Fruit fly (Drosophila melanogaster): ENCODE data around the gene CG7133.

The CG7133 gene

DNA sequence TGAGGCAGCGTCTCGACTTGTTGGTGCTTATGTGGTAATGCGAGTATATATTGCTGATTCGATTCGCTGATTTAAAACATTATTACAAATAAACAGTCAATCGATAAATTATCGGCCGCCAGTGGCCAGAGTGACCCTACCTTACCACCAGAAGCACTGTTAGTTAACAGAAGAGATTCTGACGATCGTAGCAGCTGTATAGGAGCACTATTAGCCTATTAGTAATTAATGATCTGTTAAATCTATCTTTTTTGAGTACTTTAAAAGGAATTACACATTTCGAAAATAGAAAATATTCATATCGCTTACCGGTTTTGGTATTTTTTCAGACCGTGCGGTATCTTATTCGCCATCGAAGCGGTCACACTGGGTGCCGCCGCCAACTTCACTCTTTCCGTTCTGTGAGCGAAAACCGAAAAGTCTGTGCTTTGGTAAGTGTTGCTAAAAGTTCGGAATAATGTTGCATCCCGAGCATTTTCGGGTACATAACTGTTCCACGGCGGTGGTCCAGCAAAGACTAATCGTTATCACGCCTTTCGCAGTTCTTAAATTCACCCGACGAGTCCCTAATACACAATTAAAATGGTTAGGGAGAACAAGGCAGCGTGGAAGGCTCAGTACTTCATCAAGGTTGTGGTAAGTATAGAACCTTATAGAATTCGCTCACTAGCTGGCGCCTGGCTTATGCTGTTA, 1.5 kb upstream of the CG7133 start, which contains the start of the genes CG7130 and RpLP0 (continued):
- TF ChIP-seq CG2120 (GFP tag; optimal IDR thresholded peaks at IDR 0.05) (peak; percentile 81), Dbx (GFP tag; IDR thresholded peaks at IDR 0.05) (peak; percentile 92), cg (GFP tag; optimal IDR thresholded peaks at IDR 0.05) (no peak), Xbp1 (GFP tag; optimal IDR thresholded peaks at IDR 0.05) (peak; percentile 89), CG1233 (GFP tag; optimal IDR thresholded peaks at IDR 0.05) (peak; percentile 96), dimm (GFP tag; IDR thresholded peaks at IDR 0.05) (0 out of 2 replicates have a peak, but pooled peaks have one; percentile 23), CG6854 (GFP tag; optimal IDR thresholded peaks at IDR 0.05) (peak; percentile 88), D19B (GFP tag; optimal IDR thresholded peaks at IDR 0.05) (peak; percentile 81), CG7963 (GFP tag; IDR thresholded peaks at IDR 0.05; ENCODE audit: partially characterized antibody) (no peak), Hmr (GFP tag; optimal IDR thresholded peaks at IDR 0.05) (peak; percentile 97), CG10147 (GFP tag; optimal IDR thresholded peaks at IDR 0.05) (peak; percentile 88), corto (GFP tag; optimal IDR thresholded peaks at IDR 0.05) (peak; percentile 4), nerfin-2 (GFP tag; IDR thresholded peaks at IDR 0.05; ENCODE audit: partially characterized antibody) (no peak), Max (GFP tag; optimal IDR thresholded peaks at IDR 0.05) (peak; percentile 90), CG13287 (GFP tag; IDR thresholded peaks at IDR 0.05; ENCODE audit: partially characterized antibody) (peak; percentile 64), CG12071 (GFP tag; optimal IDR thresholded peaks at IDR 0.05) (peak; percentile 95), gro (GFP tag; optimal IDR thresholded peaks at IDR 0.05) (peak; percentile 84), stwl (tag; optimal IDR thresholded peaks at IDR 0.05) (peak; percentile 88), CG15011 (GFP tag; optimal IDR thresholded peaks at IDR 0.05) (peak; percentile 92), CG4360 (GFP tag; IDR thresholded peaks at IDR 0.05) (peak; percentile 41; the same call in 1 of the 2 replicates), CG4820 (GFP tag; optimal IDR thresholded peaks at IDR 0.05) (peak; percentile 71), CG6813 (GFP tag; optimal IDR thresholded peaks at IDR 0.05) (peak; percentile 95), Jarid2 (GFP tag; optimal IDR thresholded peaks at IDR 0.05) (peak; percentile 84), Dek (tag; optimal IDR thresholded peaks at IDR 0.05) (peak; percentile 72), Mad (GFP tag; optimal IDR thresholded peaks at IDR 0.05) (peak; percentile 94), CG10431 (GFP tag; optimal IDR thresholded peaks at IDR 0.05) (peak; percentile 94), ttk (GFP tag; IDR thresholded peaks at IDR 0.05) (peak; percentile 81), D19A (tag; optimal IDR thresholded peaks at IDR 0.05) (peak; percentile 59), Elba2 (GFP tag; optimal IDR thresholded peaks at IDR 0.05) (peak; percentile 70), CG3995 (GFP tag; optimal IDR thresholded peaks at IDR 0.05) (peak; percentile 81), CG4328 (GFP tag; optimal IDR thresholded peaks at IDR 0.05) (peak; percentile 92), hb (GFP tag; IDR thresholded peaks at IDR 0.05; ENCODE audit: partially characterized antibody) (no peak), lmd (GFP tag; IDR thresholded peaks at IDR 0.05) (peak; percentile 70), CG43689 (GFP tag; IDR thresholded peaks at IDR 0.05) (peak; percentile 76), NC2β (GFP tag; optimal IDR thresholded peaks at IDR 0.05) (peak; percentile 100), prd (optimal IDR thresholded peaks at IDR 0.05) (no peak), prd (GFP tag; IDR thresholded peaks at IDR 0.05) (peak; percentile 55; the same call in 2 of the 3 replicates), Ravus (GFP tag; IDR thresholded peaks at IDR 0.05) (peak; percentile 11; the same call in 1 of the 2 replicates), Nf-YC (tag; optimal IDR thresholded peaks at IDR 0.05) (peak; percentile 77), tll (GFP tag; optimal IDR thresholded peaks at IDR 0.05) (peak in 1 of 2 experiments; percentile 41), fd102C (GFP tag; optimal IDR thresholded peaks at IDR 0.05) (peak; percentile 57), HmgZ (tag; optimal IDR thresholded peaks at IDR 0.05) (peak; percentile 90), CG33557 (GFP tag; optimal IDR thresholded peaks at IDR 0.05) (peak; percentile 93), crol (GFP tag; IDR thresholded peaks at IDR 0.05) (0 out of 2 replicates have a peak, but pooled peaks have one; percentile 42), CG12155 (GFP tag; optimal IDR thresholded peaks at IDR 0.05) (peak; percentile 75), jigr1 (GFP tag; IDR thresholded peaks at IDR 0.05) (no peak), so (GFP tag; IDR thresholded peaks at IDR 0.05) (peak; percentile 83), YL-1 (GFP tag; optimal IDR thresholded peaks at IDR 0.05) (peak; percentile 99)

Data from whole organism, embryonic.